Worm (Caenorhabditis elegans) whole organism, L4/young adult: ENCODE measurements around the gene Y116A8C.37.
"Not testable (repeated sequence)": the region's sequence is repeated elsewhere in the genome, so short reads cannot be mapped to it uniquely, and the experiment has no call there.

ENCODE experiments used
- W03F9.2 ChIP-seq: fragments of 150-350 bp; optimal IDR thresholded peaks from 2 replicates; lab custom pipeline; 2014; ENCODE audit warnings: missing biosample characterization, missing genetic modification characterization
- dao-5 ChIP-seq: sonication (generic microtip); optimal IDR thresholded peaks from 2 replicates; lab custom pipeline; 2016; ENCODE audit warnings: missing genotype, missing genetic modification characterization, moderate library complexity, missing compliant biosample characterization
- him-1 ChIP-seq: sonication (generic microtip); optimal IDR thresholded peaks from 2 replicates; lab custom pipeline; 2016; ENCODE audit warnings: missing genotype, missing genetic modification reagents, missing genetic modification characterization, missing compliant biosample characterization

Y116A8C.37 gene

ce11 chrIV:17131035-17131595 lies at the start of gene Y116A8C.37, which contains the start of gene Y116A8C.38:
TSS of gene Y116A8C.37 (minus strand) at chrIV:17131135.
TSS of gene Y116A8C.38 (plus strand) at chrIV:17131545.
- no peak for TF ChIP-seq W03F9.2 (tag; lab: Kevin White, UChicago)
- no peak for TF ChIP-seq him-1 (tag; lab: Kevin White, UChicago)
- no peak for TF ChIP-seq dao-5 (tag; lab: Kevin White, UChicago)

- TF ChIP-seq him-1 (tag; lab: Kevin White, UChicago) = no peak
- no peak for TF ChIP-seq dao-5 (tag; lab: Kevin White, UChicago)
- no peak for TF ChIP-seq W03F9.2 (tag; lab: Kevin White, UChicago)
Measured at ce11 chrIV:17179565-17179964, 48.6 kb upstream of the Y116A8C.37 start.

- TF ChIP-seq him-1 (tag; lab: Kevin White, UChicago) (no peak), W03F9.2 (tag; lab: Kevin White, UChicago) (no peak), dao-5 (tag; lab: Kevin White, UChicago) (no peak)
Measured at ce11 chrIV:17179071-17179470, 48.1 kb upstream of the Y116A8C.37 start.

ce11 chrIV:17176177-17176576 lies 45.2 kb upstream of the Y116A8C.37 start, which contains the start of gene C52D10.3:
TSS of gene C52D10.3 (plus strand) at chrIV:17176477.
- TF ChIP-seq him-1 (tag; lab: Kevin White, UChicago) = no peak
- TF ChIP-seq dao-5 (tag; lab: Kevin White, UChicago) = no peak
- no peak for TF ChIP-seq W03F9.2 (tag; lab: Kevin White, UChicago)

- TF ChIP-seq him-1 (tag; lab: Kevin White, UChicago) (no peak), dao-5 (tag; lab: Kevin White, UChicago) (no peak), W03F9.2 (tag; lab: Kevin White, UChicago) (no peak)
Measured at ce11 chrIV:17174980-17175379, 44.0 kb upstream of the Y116A8C.37 start.

ce11 chrIV:17174087-17174486 lies 43.2 kb upstream of the Y116A8C.37 start:
- TF ChIP-seq him-1 (tag; lab: Kevin White, UChicago) (no peak), dao-5 (tag; lab: Kevin White, UChicago) (no peak)

ce11 chrIV:17171732-17172131 lies 40.8 kb upstream of the Y116A8C.37 start:
- TF ChIP-seq dao-5 (tag; lab: Kevin White, UChicago) (no peak), him-1 (tag; lab: Kevin White, UChicago) (no peak), W03F9.2 (tag; lab: Kevin White, UChicago) (no peak)

ce11 chrIV:17166974-17167373 lies 36.0 kb upstream of the Y116A8C.37 start, which contains the start of gene skr-12:
TSS of gene skr-12 (plus strand) at chrIV:17167274.
- no peak for TF ChIP-seq dao-5 (tag; lab: Kevin White, UChicago)
- TF ChIP-seq W03F9.2 (tag; lab: Kevin White, UChicago) = no peak
- no peak for TF ChIP-seq him-1 (tag; lab: Kevin White, UChicago)

ce11 chrIV:17165734-17166133 lies 34.8 kb upstream of the Y116A8C.37 start, which contains the start of gene skr-8:
TSS of gene skr-8 (minus strand) at chrIV:17165834.
- TF ChIP-seq him-1, W03F9.2, dao-5 (tag; lab: Kevin White, UChicago): not testable (repeated sequence)

ce11 chrIV:17163273-17163672 lies 32.3 kb upstream of the Y116A8C.37 start, which contains the start of gene skr-9:
TSS of gene skr-9 (plus strand) at chrIV:17163573.
- TF ChIP-seq dao-5, W03F9.2, him-1 (tag; lab: Kevin White, UChicago): not testable (repeated sequence)

- TF ChIP-seq him-1 (tag; lab: Kevin White, UChicago) (no peak), W03F9.2 (tag; lab: Kevin White, UChicago) (no peak), dao-5 (tag; lab: Kevin White, UChicago) (no peak)
Measured at ce11 chrIV:17162515-17162914, 31.6 kb upstream of the Y116A8C.37 start, which contains the start of gene skr-13. TSS of gene skr-13 (minus strand) at chrIV:17162615.

ce11 chrIV:17153002-17153401 lies 22.1 kb upstream of the Y116A8C.37 start:
- TF ChIP-seq dao-5 (tag; lab: Kevin White, UChicago) = no peak
- no peak for TF ChIP-seq W03F9.2 (tag; lab: Kevin White, UChicago)
- TF ChIP-seq him-1 (tag; lab: Kevin White, UChicago) = no peak

- no peak for TF ChIP-seq him-1 (tag; lab: Kevin White, UChicago)
- TF ChIP-seq W03F9.2 (tag; lab: Kevin White, UChicago) = no peak
- TF ChIP-seq dao-5 (tag; lab: Kevin White, UChicago) = no peak
Measured at ce11 chrIV:17150871-17151270, 19.9 kb upstream of the Y116A8C.37 start, which contains the start of gene Y116A8C.40. TSS of gene Y116A8C.40 (minus strand) at chrIV:17150971.

- TF ChIP-seq him-1 (tag; lab: Kevin White, UChicago) = no peak
Measured at ce11 chrIV:17150418-17150817, 19.5 kb upstream of the Y116A8C.37 start.
